Worm (Caenorhabditis elegans) whole organism, L4 larva: ENCODE data around the gene M162.5.

Source experiments
- T26A8.4 ChIP-seq: fragments of 200-800 bp; sonication (Bioruptor generic); IDR thresholded peaks from 2 replicates; pipeline ENCODE4 v1.3.6; 2022; ENCODE audit warnings: missing genetic modification characterization, missing compliant biosample characterization
- ama-1 ChIP-seq: fragments of 150-350 bp; optimal IDR thresholded peaks from 2 replicates; lab custom pipeline; 2014; ENCODE audit warnings: inconsistent platforms, mixed read lengths
- egl-27 ChIP-seq: sonication (generic microtip); optimal IDR thresholded peaks from 3 replicates; lab custom pipeline; 2017; ENCODE audit warnings: missing biosample characterization, missing genetic modification reagents, missing genetic modification characterization
- fos-1 ChIP-seq: fragments of 150-350 bp; optimal IDR thresholded peaks from 2 replicates; lab custom pipeline; 2014; ENCODE audit warnings: missing biosample characterization, missing genetic modification characterization
- lin-15B ChIP-seq: fragments of 150-350 bp; sonication (generic microtip); optimal IDR thresholded peaks from 3 replicates; lab custom pipeline; 2014; ENCODE audit warnings: missing biosample characterization, missing genetic modification characterization
- lsy-2 ChIP-seq, 2 experiments: fragments of 150-350 bp in 1 of 2; sonication (generic microtip) in 1 of 2; optimal IDR thresholded peaks; 2 replicates each; lab custom pipeline; 2014 to 2017; ENCODE audit warnings: missing biosample characterization in 2 of 2, missing genetic modification characterization in 2 of 2
- nhr-76 ChIP-seq: fragments of 150-350 bp; optimal IDR thresholded peaks from 2 replicates; lab custom pipeline; 2014; ENCODE audit warnings: missing biosample characterization, missing genetic modification characterization
- rbr-2 ChIP-seq: sonication (generic microtip); optimal IDR thresholded peaks from 2 replicates; lab custom pipeline; 2016; ENCODE audit warnings: missing genotype, missing genetic modification characterization, missing compliant biosample characterization
- skn-1 ChIP-seq: fragments of 150-350 bp; optimal IDR thresholded peaks from 2 replicates; lab custom pipeline; 2014; ENCODE audit warnings: missing biosample characterization, missing genetic modification characterization
- spr-1 ChIP-seq: sonication (generic microtip); optimal IDR thresholded peaks from 2 replicates; lab custom pipeline; 2016; ENCODE audit warnings: mild to moderate bottlenecking, missing genetic modification characterization, missing compliant biosample characterization
- unc-39 ChIP-seq: sonication (generic microtip); optimal IDR thresholded peaks from 2 replicates; lab custom pipeline; 2017; ENCODE audit warnings: missing biosample characterization, missing genetic modification characterization
- zfp-3 ChIP-seq: fragments of 200-800 bp; sonication (Bioruptor generic); conservative IDR thresholded peaks from 2 replicates; pipeline ENCODE4 v1.3.6; 2022; ENCODE audit warnings: missing genetic modification reagents, missing genetic modification characterization, missing compliant biosample characterization

- no peak for TF ChIP-seq egl-27 (tag; lab: Kevin White, UChicago)
- TF ChIP-seq rbr-2 (tag; lab: Kevin White, UChicago): no peak
- TF ChIP-seq unc-39 (tag; lab: Kevin White, UChicago): no peak
- no peak for TF ChIP-seq fos-1 (tag; lab: Kevin White, UChicago)
- no peak for TF ChIP-seq lsy-2 (tag; optimal IDR thresholded peaks at IDR 0.05; lab: Kevin White, UChicago)
- TF ChIP-seq T26A8.4 (GFP tag; lab: Robert Waterston, UW): no peak
- no peak for TF ChIP-seq spr-1 (tag; lab: Kevin White, UChicago)
- TF ChIP-seq lin-15B (tag; lab: Kevin White, UChicago): no peak
- TF ChIP-seq ama-1 (lab: Kevin White, UChicago): no peak
- TF ChIP-seq nhr-76 (tag; lab: Kevin White, UChicago): no peak
- TF ChIP-seq skn-1 (tag; lab: Kevin White, UChicago): no peak
- TF ChIP-seq zfp-3 (GFP tag; lab: Robert Waterston, UW): no peak
These were observed 16.6 kb upstream of the M162.5 start for ce11 chrV:19744210-19744609.
